Worm (Caenorhabditis elegans) whole organism, young adult: ENCODE data around the gene str-187.
A peak's percentile ranks its signal among the peaks of the same experiment; 100 is the strongest.

ENCODE experiments used
- B0019.2 ChIP-seq: fragments of 200-800 bp; sonication (Bioruptor generic); conservative IDR thresholded peaks from 2 replicates; pipeline ENCODE4 v1.3.6; 2022; ENCODE audit warnings: missing genetic modification reagents, missing genetic modification characterization, missing compliant biosample characterization
- B0035.1 ChIP-seq: sonication (generic microtip); optimal IDR thresholded peaks from 2 replicates; lab custom pipeline; 2016; ENCODE audit warnings: missing genetic modification characterization, mild to moderate bottlenecking, missing compliant biosample characterization, missing genotype, missing genetic modification reagents
- B0261.1 ChIP-seq: sonication (generic microtip); optimal IDR thresholded peaks from 2 replicates; lab custom pipeline; 2016; ENCODE audit warnings: mild to moderate bottlenecking, missing genetic modification characterization, moderate library complexity, missing compliant biosample characterization
- D2030.7 ChIP-seq: fragments of 200-800 bp; sonication (Bioruptor generic); IDR thresholded peaks from 2 replicates; pipeline ENCODE4 v1.3.6; 2022; ENCODE audit warnings: missing genetic modification reagents, missing genetic modification characterization, missing compliant biosample characterization
- F10E7.11 ChIP-seq: sonication (generic microtip); optimal IDR thresholded peaks from 2 replicates; lab custom pipeline; 2017; ENCODE audit warnings: mild to moderate bottlenecking, missing genetic modification characterization, moderate library complexity, missing compliant biosample characterization
- F33H1.4 ChIP-seq: fragments of 200-800 bp; sonication (Bioruptor generic); IDR thresholded peaks from 2 replicates; pipeline ENCODE4 v1.3.6; 2022; ENCODE audit warnings: missing genetic modification reagents, missing genetic modification characterization, missing compliant biosample characterization
- F39B2.1 ChIP-seq: fragments of 200-800 bp; sonication (Bioruptor generic); IDR thresholded peaks from 2 replicates; pipeline ENCODE4 v1.3.6; 2022; ENCODE audit warnings: missing genetic modification reagents, missing genetic modification characterization, missing compliant biosample characterization
- F52B5.7 ChIP-seq: sonication (generic microtip); optimal IDR thresholded peaks from 2 replicates; lab custom pipeline; 2016; ENCODE audit warnings: mild to moderate bottlenecking, missing genetic modification characterization, missing compliant biosample characterization
- F57A8.1 ChIP-seq: fragments of 200-800 bp; sonication (Bioruptor generic); optimal IDR thresholded peaks from 2 replicates; lab custom pipeline; 2018; ENCODE audit warnings: mild to moderate bottlenecking, missing genetic modification characterization, moderate library complexity, missing compliant biosample characterization
- T07F8.4 ChIP-seq: sonication (generic microtip); optimal IDR thresholded peaks from 2 replicates; lab custom pipeline; 2016; ENCODE audit warnings: mild to moderate bottlenecking, missing genetic modification characterization, moderate library complexity, missing compliant biosample characterization
- Y79H2A.3 ChIP-seq: fragments of 200-800 bp; sonication (Bioruptor generic); conservative IDR thresholded peaks from 2 replicates; pipeline ENCODE4 v1.3.6; 2022; ENCODE audit warnings: missing genetic modification reagents, missing genetic modification characterization, missing compliant biosample characterization
- akir-1 ChIP-seq: fragments of 200-800 bp; sonication (Bioruptor generic); optimal IDR thresholded peaks from 2 replicates; lab custom pipeline; 2018; ENCODE audit warnings: mild to moderate bottlenecking, missing genetic modification characterization, moderate library complexity, missing compliant biosample characterization
- aptf-3 ChIP-seq: fragments of 200-800 bp; sonication (Bioruptor generic); IDR thresholded peaks from 2 replicates; pipeline ENCODE4 v1.3.6; 2022; ENCODE audit warnings: missing genetic modification characterization, missing compliant biosample characterization
- attf-3 ChIP-seq: fragments of 200-800 bp; sonication (Bioruptor generic); conservative IDR thresholded peaks from 2 replicates; pipeline ENCODE4 v1.3.6; 2022; ENCODE audit warnings: missing genetic modification reagents, missing genetic modification characterization, missing compliant biosample characterization
- cebp-1 ChIP-seq, 2 experiments: fragments of 200-800 bp in 1 of 2; sonication (Bioruptor generic) in 1 of 2; sonication (generic microtip) in 1 of 2; IDR thresholded peaks in 1 of 2; optimal IDR thresholded peaks in 1 of 2; 2 replicates each; pipeline versions ENCODE4 v1.3.6 to Lab custom; 2017 to 2022; ENCODE audit warnings: missing compliant biosample characterization in 2 of 2, missing genetic modification characterization in 2 of 2, mild to moderate bottlenecking in 1 of 2, missing genetic modification reagents in 1 of 2, moderate library complexity in 1 of 2
- cebp-2 ChIP-seq: fragments of 200-800 bp; sonication (Bioruptor generic); IDR thresholded peaks from 2 replicates; pipeline ENCODE4 v1.3.6; 2022; ENCODE audit warnings: missing genetic modification characterization, missing compliant biosample characterization
- ceh-27 ChIP-seq: fragments of 200-800 bp; sonication (Bioruptor generic); optimal IDR thresholded peaks from 2 replicates; lab custom pipeline; 2018; ENCODE audit warnings: mild to moderate bottlenecking, missing genetic modification characterization, moderate library complexity, missing compliant biosample characterization
- ceh-40 ChIP-seq: fragments of 200-800 bp; sonication (Bioruptor generic); IDR thresholded peaks from 2 replicates; pipeline ENCODE4 v1.3.6; 2022; ENCODE audit warnings: missing genetic modification characterization, missing compliant biosample characterization
- die-1 ChIP-seq: sonication (generic microtip); optimal IDR thresholded peaks from 2 replicates; lab custom pipeline; 2016; ENCODE audit warnings: missing genotype, mild to moderate bottlenecking, missing genetic modification characterization, missing compliant biosample characterization
- dpff-1 ChIP-seq: sonication (generic microtip); optimal IDR thresholded peaks from 2 replicates; lab custom pipeline; 2017; ENCODE audit warnings: mild to moderate bottlenecking, missing genetic modification characterization, missing compliant biosample characterization
- fkh-3 ChIP-seq: sonication (generic microtip); optimal IDR thresholded peaks from 2 replicates; lab custom pipeline; 2016; ENCODE audit warnings: mild to moderate bottlenecking, missing genetic modification characterization, missing compliant biosample characterization
- hlh-12 ChIP-seq: sonication (generic microtip); optimal IDR thresholded peaks from 2 replicates; lab custom pipeline; 2016; ENCODE audit warnings: missing genetic modification characterization, missing compliant biosample characterization
- hmg-1.2 ChIP-seq: fragments of 200-800 bp; sonication (Bioruptor generic); IDR thresholded peaks from 2 replicates; pipeline ENCODE4 v1.3.6; 2022; ENCODE audit warnings: missing genetic modification reagents, missing genetic modification characterization, missing compliant biosample characterization
- hmg-20 ChIP-seq: fragments of 200-800 bp; sonication (Bioruptor generic); IDR thresholded peaks from 2 replicates; pipeline ENCODE4 v1.3.6; 2022; ENCODE audit warnings: missing genetic modification reagents, missing genetic modification characterization, missing compliant biosample characterization
- let-607 ChIP-seq, 2 experiments: fragments of 200-800 bp in 1 of 2; sonication (Bioruptor generic) in 1 of 2; sonication (generic microtip) in 1 of 2; optimal IDR thresholded peaks; 2 replicates each; lab custom pipeline; 2016 to 2018; ENCODE audit warnings: mild to moderate bottlenecking in 2 of 2, missing compliant biosample characterization in 2 of 2, missing genetic modification characterization in 2 of 2, moderate library complexity in 2 of 2, missing genotype in 1 of 2
- lin-26 ChIP-seq: fragments of 200-800 bp; sonication (Bioruptor generic); IDR thresholded peaks from 2 replicates; pipeline ENCODE4 v1.3.6; 2022; ENCODE audit warnings: missing genetic modification reagents, missing genetic modification characterization, missing compliant biosample characterization
- lin-35 ChIP-seq, 3 experiments: fragments of 150-350 bp in 2 of 3; sonication (generic microtip) in 1 of 3; optimal IDR thresholded peaks; 2 replicates each; lab custom pipeline; 2014 to 2018; ENCODE audit warnings: missing biosample characterization in 3 of 3, missing genetic modification characterization in 3 of 3, missing genetic modification reagents in 3 of 3
- lin-40 ChIP-seq: sonication (generic microtip); optimal IDR thresholded peaks from 2 replicates; lab custom pipeline; 2016; ENCODE audit warnings: missing genetic modification characterization, mild to moderate bottlenecking, missing compliant biosample characterization, missing genotype, missing genetic modification reagents
- lin-54 ChIP-seq: fragments of 200-800 bp; sonication (Bioruptor generic); optimal IDR thresholded peaks from 2 replicates; lab custom pipeline; 2018; ENCODE audit warnings: mild to moderate bottlenecking, missing genetic modification characterization, missing compliant biosample characterization
- lir-1 ChIP-seq: fragments of 200-800 bp; sonication (Bioruptor generic); conservative IDR thresholded peaks from 2 replicates; pipeline ENCODE4 v1.3.6; 2022; ENCODE audit warnings: missing genetic modification reagents, missing genetic modification characterization, missing compliant biosample characterization
- lsl-1 ChIP-seq: fragments of 200-800 bp; sonication (Bioruptor generic); optimal IDR thresholded peaks from 2 replicates; lab custom pipeline; 2018; ENCODE audit warnings: mild to moderate bottlenecking, missing genetic modification characterization, moderate library complexity, missing compliant biosample characterization
- lsy-27 ChIP-seq: sonication (generic microtip); optimal IDR thresholded peaks from 2 replicates; lab custom pipeline; 2017; ENCODE audit warnings: missing genetic modification characterization, mild to moderate bottlenecking, missing compliant biosample characterization, antibody characterized with exemption, missing genotype, borderline replicate concordance; ENCODE audit not compliant: insufficient read depth
- mcd-1 ChIP-seq: fragments of 200-800 bp; sonication (Bioruptor generic); IDR thresholded peaks from 2 replicates; pipeline ENCODE4 v1.3.6; 2022; ENCODE audit warnings: missing genetic modification reagents, missing genetic modification characterization, missing compliant biosample characterization
- mel-28 ChIP-seq: sonication (generic microtip); optimal IDR thresholded peaks from 2 replicates; lab custom pipeline; 2016; ENCODE audit warnings: borderline replicate concordance, mild to moderate bottlenecking, missing genetic modification characterization, missing compliant biosample characterization
- nfya-1 ChIP-seq: sonication (generic microtip); optimal IDR thresholded peaks from 2 replicates; lab custom pipeline; 2017; ENCODE audit warnings: antibody characterized with exemption, missing compliant biosample characterization, missing genetic modification characterization, borderline replicate concordance; ENCODE audit not compliant: insufficient read depth
- nhr-27 ChIP-seq: fragments of 200-800 bp; sonication (Bioruptor generic); optimal IDR thresholded peaks from 2 replicates; lab custom pipeline; 2018; ENCODE audit warnings: mild to moderate bottlenecking, missing genetic modification characterization, moderate library complexity, missing compliant biosample characterization
- nhr-90 ChIP-seq: sonication (generic microtip); optimal IDR thresholded peaks from 2 replicates; lab custom pipeline; 2016; ENCODE audit warnings: missing genotype, mild to moderate bottlenecking, missing genetic modification characterization, missing compliant biosample characterization
- pbrm-1 ChIP-seq: fragments of 200-800 bp; sonication (Bioruptor generic); IDR thresholded peaks from 2 replicates; pipeline ENCODE4 v1.3.6; 2022; ENCODE audit warnings: missing genetic modification reagents, missing genetic modification characterization, missing compliant biosample characterization
- rcor-1 ChIP-seq: fragments of 200-800 bp; sonication (Bioruptor generic); IDR thresholded peaks from 2 replicates; pipeline ENCODE4 v1.3.6; 2022; ENCODE audit warnings: missing genetic modification reagents, missing genetic modification characterization, missing compliant biosample characterization
- rpc-1 ChIP-seq, 2 experiments: fragments of 150-350 bp in 1 of 2; sonication (generic microtip) in 1 of 2; optimal IDR thresholded peaks; 2 replicates each; lab custom pipeline; 2014 to 2018; ENCODE audit warnings: missing biosample characterization in 1 of 2, missing genetic modification characterization in 1 of 2, missing genetic modification reagents in 1 of 2, missing genotype in 1 of 2
- snpc-3.4 ChIP-seq: sonication (generic microtip); optimal IDR thresholded peaks from 2 replicates; lab custom pipeline; 2017; ENCODE audit warnings: missing genetic modification characterization, mild to moderate bottlenecking, missing compliant biosample characterization, antibody characterized with exemption, moderate library complexity, missing genotype, missing genetic modification reagents
- tbx-9 ChIP-seq: sonication (generic microtip); optimal IDR thresholded peaks from 2 replicates; lab custom pipeline; 2016; ENCODE audit warnings: borderline replicate concordance, missing genetic modification characterization, inconsistent platforms, missing compliant biosample characterization
- zfh-2 ChIP-seq: fragments of 200-800 bp; sonication (Bioruptor generic); conservative IDR thresholded peaks from 2 replicates; pipeline ENCODE4 v1.3.6; 2022; ENCODE audit warnings: missing genetic modification reagents, missing genetic modification characterization, missing compliant biosample characterization
- ztf-22 ChIP-seq: fragments of 200-800 bp; sonication (Bioruptor generic); optimal IDR thresholded peaks from 2 replicates; lab custom pipeline; 2018; ENCODE audit warnings: mild to moderate bottlenecking, missing genetic modification characterization, moderate library complexity, missing compliant biosample characterization
- ztf-25 ChIP-seq: fragments of 200-800 bp; sonication (Bioruptor generic); IDR thresholded peaks from 2 replicates; pipeline ENCODE4 v1.3.6; 2022; ENCODE audit warnings: missing genetic modification reagents, missing genetic modification characterization, missing compliant biosample characterization
- ztf-28 ChIP-seq: fragments of 200-800 bp; sonication (Bioruptor generic); IDR thresholded peaks from 2 replicates; pipeline ENCODE4 v1.3.6; 2022; ENCODE audit warnings: missing genetic modification reagents, missing genetic modification characterization, missing compliant biosample characterization

str-187 gene

ce11 chrIV:17278363-17278762, 13.0 kb downstream of the str-187 start (continued):
- peak; percentile 71; the same call in 1 of the 2 replicates for TF ChIP-seq ceh-40 (GFP tag; lab: Robert Waterston, UW)
- no peak for TF ChIP-seq hlh-12
- TF ChIP-seq T07F8.4 (tag; lab: Kevin White, UChicago): no peak
- TF ChIP-seq lsy-27 (tag; lab: Kevin White, UChicago): peak; percentile 1
- TF ChIP-seq ztf-28: peak; percentile 92
- TF ChIP-seq hmg-20 (GFP tag; lab: Robert Waterston, UW): peak; percentile 23; the same call in 1 of the 2 replicates
- TF ChIP-seq nfya-1: no peak
- TF ChIP-seq attf-3: peak; percentile 74
- peak; percentile 68 for TF ChIP-seq lin-26
- peak; percentile 99 for TF ChIP-seq lin-40
- TF ChIP-seq dpff-1 (tag; lab: Kevin White, UChicago): peak; percentile 91
- TF ChIP-seq snpc-3.4: peak; percentile 80
- TF ChIP-seq die-1: peak; percentile 24
- TF ChIP-seq lin-54 (GFP tag; lab: Kevin White, UChicago): peak; percentile 93
- TF ChIP-seq F57A8.1 (GFP tag; lab: Kevin White, UChicago): no peak
- peak; percentile 91 for TF ChIP-seq rcor-1 (GFP tag; lab: Robert Waterston, UW)
- peak; percentile 91 for TF ChIP-seq hmg-1.2 (GFP tag; lab: Robert Waterston, UW)
- 0 out of 2 replicates have a peak, but pooled peaks have one; percentile 33 for TF ChIP-seq ztf-25 (GFP tag; lab: Robert Waterston, UW)
- 0 out of 2 replicates have a peak, but pooled peaks have one; percentile 31 for TF ChIP-seq zfh-2
- no peak for TF ChIP-seq fkh-3 (tag; lab: Kevin White, UChicago)
- peak; percentile 98 for TF ChIP-seq pbrm-1 (GFP tag; lab: Robert Waterston, UW)
- peak; percentile 82 for TF ChIP-seq mel-28 (tag; lab: Kevin White, UChicago)
- TF ChIP-seq ztf-22 (GFP tag; lab: Kevin White, UChicago): no peak
- peak; percentile 99 for TF ChIP-seq D2030.7 (GFP tag; lab: Robert Waterston, UW)
- peak; percentile 80 for TF ChIP-seq rpc-1 (optimal IDR thresholded peaks at IDR 0.05; lab: Kevin White, UChicago)
- TF ChIP-seq rpc-1 (tag; optimal IDR thresholded peaks at IDR 0.05; lab: Kevin White, UChicago): no peak
- TF ChIP-seq nhr-90 (tag; lab: Kevin White, UChicago): peak; percentile 64
- peak; percentile 73 for TF ChIP-seq F33H1.4 (GFP tag; lab: Robert Waterston, UW)
- TF ChIP-seq tbx-9 (tag; lab: Kevin White, UChicago): peak; percentile 35
- TF ChIP-seq ceh-27 (GFP tag; lab: Kevin White, UChicago): peak; percentile 96
- TF ChIP-seq F52B5.7 (tag; lab: Kevin White, UChicago): peak; percentile 93
- peak; percentile 81 for TF ChIP-seq F10E7.11
- peak; percentile 24; the same call in 1 of the 2 replicates for TF ChIP-seq aptf-3 (GFP tag; lab: Robert Waterston, UW)
- TF ChIP-seq lir-1 (GFP tag; lab: Robert Waterston, UW): peak; percentile 96
- TF ChIP-seq B0019.2: peak; percentile 80
- TF ChIP-seq B0035.1 (tag; lab: Kevin White, UChicago): peak; percentile 91
- TF ChIP-seq F39B2.1: no peak
- peak; percentile 1 for TF ChIP-seq akir-1 (GFP tag; lab: Kevin White, UChicago)
- peak; percentile 42 for TF ChIP-seq B0261.1 (tag; lab: Kevin White, UChicago)
- peak in 2 of 3 experiments; percentile 85 to 89 for TF ChIP-seq lin-35 (GFP tag; optimal IDR thresholded peaks at IDR 0.05; lab: Kevin White, UChicago)
- TF ChIP-seq lsl-1: peak; percentile 64
- peak; percentile 92 for TF ChIP-seq Y79H2A.3
- 0 out of 2 replicates have a peak, but pooled peaks have one; percentile 77 for TF ChIP-seq cebp-2
- peak; percentile 82 to 91 for TF ChIP-seq let-607 (tag; optimal IDR thresholded peaks at IDR 0.05; lab: Kevin White, UChicago)
- TF ChIP-seq cebp-1 (GFP tag; IDR thresholded peaks at IDR 0.05; lab: Robert Waterston, UW): peak; percentile 94
- peak; percentile 97 for TF ChIP-seq cebp-1 (tag; optimal IDR thresholded peaks at IDR 0.05; lab: Kevin White, UChicago)
- peak; percentile 29 for TF ChIP-seq nhr-27 (tag; lab: Kevin White, UChicago)
- peak; percentile 92 for TF ChIP-seq mcd-1 (GFP tag; lab: Robert Waterston, UW)
